Worm (Caenorhabditis elegans) whole organism, L2 larva: ENCODE measurements around the gene spp-22.

Experiments used
- R02D3.7 ChIP-seq: fragments of 150-350 bp; optimal IDR thresholded peaks from 2 replicates; lab custom pipeline; 2014; ENCODE audit warnings: missing biosample characterization, missing genetic modification characterization
- fos-1 ChIP-seq: fragments of 150-350 bp; optimal IDR thresholded peaks from 2 replicates; lab custom pipeline; 2014; ENCODE audit warnings: missing biosample characterization, missing genetic modification characterization
- lin-11 ChIP-seq: fragments of 150-350 bp; sonication (generic microtip); optimal IDR thresholded peaks from 2 replicates; lab custom pipeline; 2014; ENCODE audit warnings: missing biosample characterization, missing genetic modification characterization, inconsistent platforms, mixed read lengths
- lin-39 ChIP-seq: fragments of 150-350 bp; optimal IDR thresholded peaks from 2 replicates; lab custom pipeline; 2014; ENCODE audit warnings: missing biosample characterization, missing genetic modification reagents, missing genetic modification characterization
- lsy-2 ChIP-seq, 2 experiments: fragments of 150-350 bp in 1 of 2; sonication (generic microtip) in 1 of 2; optimal IDR thresholded peaks; 2 replicates each; lab custom pipeline; 2014 to 2017; ENCODE audit warnings: missing biosample characterization in 2 of 2, missing genetic modification characterization in 2 of 2
- snpc-4 ChIP-seq: fragments of 150-350 bp; optimal IDR thresholded peaks from 2 replicates; lab custom pipeline; 2014; ENCODE audit warnings: missing biosample characterization, missing genetic modification characterization
- ztf-11 ChIP-seq: sonication (generic microtip); optimal IDR thresholded peaks from 2 replicates; lab custom pipeline; 2017; ENCODE audit warnings: missing biosample characterization, missing genetic modification characterization

- TF ChIP-seq lin-11 (tag; lab: Kevin White, UChicago) (no peak), lsy-2 (tag; optimal IDR thresholded peaks at IDR 0.05; lab: Kevin White, UChicago) (no peak), fos-1 (tag; lab: Kevin White, UChicago) (no peak), R02D3.7 (tag; lab: Kevin White, UChicago) (no peak), ztf-11 (tag; lab: Kevin White, UChicago) (no peak), snpc-4 (no peak), lin-39 (tag; lab: Kevin White, UChicago) (no peak)
Observed at ce11 chrX:7230877-7231276, 19.4 kb downstream of the spp-22 start.
